Fruit fly (Drosophila melanogaster) whole organism, embryonic: ENCODE data around the gene CG14341.

Source experiments
- Atf-2 ChIP-seq: fragments of 200-800 bp; sonication (Bioruptor generic); optimal IDR thresholded peaks from 2 replicates; lab custom pipeline; 2016; ENCODE audit warnings: missing biosample characterization, missing genetic modification characterization
- Awh ChIP-seq: fragments of 200-800 bp; sonication (Bioruptor generic); IDR thresholded peaks from 2 replicates; pipeline ENCODE4, ENCODE4 v1.3.6; 2022; ENCODE audit warnings: missing biosample characterization, missing genetic modification characterization
- B-H2 ChIP-seq: fragments of 200-800 bp; sonication (Bioruptor generic); optimal IDR thresholded peaks from 2 replicates; lab custom pipeline; 2018; ENCODE audit warnings: missing biosample characterization, mild to moderate bottlenecking, missing genetic modification characterization
- BEAF-32 ChIP-seq: fragments of 200-800 bp; sonication (Bioruptor generic); optimal IDR thresholded peaks from 3 replicates; lab custom pipeline; 2017; ENCODE audit warnings: missing biosample characterization, missing genetic modification characterization, mild to moderate bottlenecking, moderate library complexity, missing genetic modification reagents
- Bdp1 ChIP-seq: fragments of 200-800 bp; sonication (Bioruptor generic); optimal IDR thresholded peaks from 3 replicates; lab custom pipeline; 2016; ENCODE audit warnings: missing biosample characterization, missing genetic modification characterization
- Bgb ChIP-seq: fragments of 200-800 bp; sonication (Bioruptor generic); IDR thresholded peaks from 2 replicates; pipeline ENCODE4 v1.3.6; 2022; ENCODE audit warnings: missing biosample characterization, missing genetic modification characterization; ENCODE audit not compliant: partially characterized antibody
- CG11560 ChIP-seq: fragments of 200-800 bp; sonication (Bioruptor generic); IDR thresholded peaks from 3 replicates; pipeline ENCODE4 v1.3.6; 2022; ENCODE audit warnings: missing biosample characterization, missing genetic modification characterization
- CG12155 ChIP-seq: fragments of 200-800 bp; sonication (Bioruptor generic); optimal IDR thresholded peaks from 3 replicates; lab custom pipeline; 2016; ENCODE audit warnings: missing biosample characterization, missing genetic modification characterization
- CG12219 ChIP-seq: fragments of 200-800 bp; sonication (Bioruptor generic); optimal IDR thresholded peaks from 3 replicates; lab custom pipeline; 2018; ENCODE audit warnings: missing biosample characterization, mild to moderate bottlenecking, missing genetic modification characterization
- CG13123 ChIP-seq: fragments of 200-800 bp; sonication (Bioruptor generic); optimal IDR thresholded peaks from 2 replicates; lab custom pipeline; 2016; ENCODE audit warnings: missing biosample characterization, missing genetic modification characterization
- CG13287 ChIP-seq: fragments of 200-800 bp; sonication (Bioruptor generic); IDR thresholded peaks from 2 replicates; pipeline ENCODE4 v1.3.6; 2022; ENCODE audit warnings: missing biosample characterization, missing genetic modification characterization; ENCODE audit not compliant: partially characterized antibody
- CG13624 ChIP-seq: fragments of 200-800 bp; sonication (Bioruptor generic); optimal IDR thresholded peaks from 2 replicates; lab custom pipeline; 2016; ENCODE audit warnings: missing biosample characterization, missing genetic modification characterization
- CG13894 ChIP-seq: fragments of 200-800 bp; sonication (Bioruptor generic); optimal IDR thresholded peaks from 3 replicates; lab custom pipeline; 2018; ENCODE audit warnings: missing biosample characterization, mild to moderate bottlenecking, missing genetic modification characterization, moderate library complexity
- CG15269 ChIP-seq: fragments of 200-800 bp; sonication (Bioruptor generic); optimal IDR thresholded peaks from 2 replicates; lab custom pipeline; 2018; ENCODE audit warnings: missing biosample characterization, mild to moderate bottlenecking, missing genetic modification characterization, moderate library complexity
- CG1832 ChIP-seq: fragments of 200-800 bp; sonication (Bioruptor generic); optimal IDR thresholded peaks from 2 replicates; lab custom pipeline; 2017; ENCODE audit warnings: missing biosample characterization, mild to moderate bottlenecking, missing genetic modification characterization, inconsistent platforms
- CG18619 ChIP-seq: fragments of 200-800 bp; sonication (Bioruptor generic); optimal IDR thresholded peaks from 3 replicates; lab custom pipeline; 2017; ENCODE audit warnings: missing biosample characterization, mild to moderate bottlenecking, missing genetic modification characterization
- CG3065 ChIP-seq: fragments of 200-800 bp; sonication (Bioruptor generic); optimal IDR thresholded peaks from 2 replicates; lab custom pipeline; 2016; ENCODE audit warnings: missing biosample characterization, missing genetic modification characterization
- CG6254 ChIP-seq: fragments of 200-800 bp; sonication (Bioruptor generic); optimal IDR thresholded peaks from 3 replicates; lab custom pipeline; 2017; ENCODE audit warnings: mild to moderate bottlenecking, missing biosample characterization, missing genetic modification reagents, missing genetic modification characterization
- CG6791 ChIP-seq: fragments of 200-800 bp; sonication (Bioruptor generic); IDR thresholded peaks from 3 replicates; pipeline ENCODE4 v1.3.6; 2022; ENCODE audit warnings: missing biosample characterization, missing genetic modification characterization; ENCODE audit not compliant: partially characterized antibody
- CG8281 ChIP-seq: fragments of 200-800 bp; sonication (Bioruptor generic); optimal IDR thresholded peaks from 2 replicates; lab custom pipeline; 2018; ENCODE audit warnings: missing biosample characterization, mild to moderate bottlenecking, missing genetic modification characterization, moderate library complexity
- CG9797 ChIP-seq: fragments of 200-800 bp; sonication (Bioruptor generic); optimal IDR thresholded peaks from 3 replicates; lab custom pipeline; 2018; ENCODE audit warnings: missing biosample characterization, mild to moderate bottlenecking, missing genetic modification characterization
- CHES-1-like ChIP-seq: fragments of 200-800 bp; sonication (Bioruptor generic); optimal IDR thresholded peaks from 2 replicates; lab custom pipeline; 2016; ENCODE audit warnings: missing biosample characterization, missing genetic modification characterization
- Dll ChIP-seq: fragments of 200-800 bp; sonication (Bioruptor generic); IDR thresholded peaks from 4 replicates; pipeline ENCODE4 v1.3.6; 2022; ENCODE audit warnings: missing biosample characterization, missing genetic modification characterization; ENCODE audit not compliant: partially characterized antibody
- Fer3 ChIP-seq: fragments of 200-800 bp; sonication (Bioruptor generic); optimal IDR thresholded peaks from 2 replicates; lab custom pipeline; 2018; ENCODE audit warnings: missing biosample characterization, mild to moderate bottlenecking, missing genetic modification characterization, moderate library complexity
- Hr78 ChIP-seq, 2 experiments: fragments of 200-800 bp in 1 of 2; fragments of >200 bp in 1 of 2; sonication (Bioruptor generic) in 1 of 2; optimal IDR thresholded peaks; 2 replicates each; lab custom pipeline; 2017 to 2019; ENCODE audit warnings: missing biosample characterization in 2 of 2, missing genetic modification characterization in 2 of 2, mild to moderate bottlenecking in 1 of 2, moderate library complexity in 1 of 2
- MBD-R2 ChIP-seq: fragments of 200-800 bp; sonication (Bioruptor generic); IDR thresholded peaks from 2 replicates; pipeline ENCODE4 v1.3.6; 2022; ENCODE audit warnings: missing biosample characterization, missing genetic modification characterization
- Mes4 ChIP-seq: fragments of 200-800 bp; sonication (Bioruptor generic); optimal IDR thresholded peaks from 2 replicates; lab custom pipeline; 2016; ENCODE audit warnings: missing biosample characterization, missing genetic modification characterization
- Pdp1 ChIP-seq, 2 experiments: fragments of 200-800 bp; sonication (Bioruptor generic); optimal IDR thresholded peaks; 3 replicates each; lab custom pipeline; 2016; ENCODE audit warnings: missing biosample characterization in 2 of 2, missing genetic modification characterization in 2 of 2, mild to moderate bottlenecking in 1 of 2, moderate library complexity in 1 of 2
- Sry-δ ChIP-seq: fragments of 200-800 bp; sonication (Bioruptor generic); optimal IDR thresholded peaks from 2 replicates; lab custom pipeline; 2016; ENCODE audit warnings: missing biosample characterization, missing genetic modification characterization
- Trl ChIP-seq, 3 experiments: fragments of >200 bp in 2 of 3; fragments of 200-800 bp in 1 of 3; sonication (Bioruptor generic) in 1 of 3; optimal IDR thresholded peaks; 2 replicates in 1 of 3; 3 replicates in 2 of 3; lab custom pipeline; 2016 to 2017; ENCODE audit warnings: missing biosample characterization in 1 of 3, missing genetic modification characterization in 1 of 3
- Xrp1 ChIP-seq: fragments of 200-800 bp; sonication (Bioruptor generic); IDR thresholded peaks from 2 replicates; pipeline ENCODE4 v1.3.6; 2022; ENCODE audit warnings: missing biosample characterization, missing genetic modification characterization
- ac ChIP-seq: fragments of 200-800 bp; sonication (Bioruptor generic); optimal IDR thresholded peaks from 3 replicates; lab custom pipeline; 2017; ENCODE audit warnings: missing biosample characterization, mild to moderate bottlenecking, missing genetic modification characterization
- bab2 ChIP-seq: fragments of 200-800 bp; sonication (Bioruptor generic); optimal IDR thresholded peaks from 2 replicates; lab custom pipeline; 2016; ENCODE audit warnings: missing biosample characterization, missing genetic modification characterization
- bcd ChIP-seq: fragments of 200-800 bp; sonication (Bioruptor generic); optimal IDR thresholded peaks from 2 replicates; lab custom pipeline; 2017; ENCODE audit warnings: missing biosample characterization, mild to moderate bottlenecking, missing genetic modification characterization
- bowl ChIP-seq: fragments of 200-800 bp; sonication (Bioruptor generic); IDR thresholded peaks from 2 replicates; pipeline ENCODE4 v1.3.6; 2022; ENCODE audit warnings: missing biosample characterization, missing genetic modification characterization
- bsh ChIP-seq, 2 experiments: fragments of 200-800 bp; sonication (Bioruptor generic); optimal IDR thresholded peaks; 2 replicates each; lab custom pipeline; 2017 to 2018; ENCODE audit warnings: mild to moderate bottlenecking in 2 of 2, missing biosample characterization in 2 of 2, missing genetic modification characterization in 2 of 2, moderate library complexity in 1 of 2
- chinmo ChIP-seq: fragments of 200-800 bp; sonication (Bioruptor generic); IDR thresholded peaks from 4 replicates; pipeline ENCODE4 v1.3.6; 2022; ENCODE audit warnings: missing biosample characterization, missing genetic modification characterization; ENCODE audit not compliant: partially characterized antibody
- crc ChIP-seq: fragments of 200-800 bp; sonication (Bioruptor generic); optimal IDR thresholded peaks from 2 replicates; lab custom pipeline; 2016; ENCODE audit warnings: missing biosample characterization, missing genetic modification characterization
- ems ChIP-seq: fragments of 200-800 bp; sonication (Bioruptor generic); optimal IDR thresholded peaks from 3 replicates; lab custom pipeline; 2016; ENCODE audit warnings: missing biosample characterization, missing genetic modification characterization
- grau ChIP-seq: fragments of 200-800 bp; optimal IDR thresholded peaks from 3 replicates; lab custom pipeline; 2019; ENCODE audit warnings: missing biosample characterization, mild to moderate bottlenecking, missing genetic modification characterization, moderate library complexity
- jigr1 ChIP-seq: fragments of 200-800 bp; sonication (Bioruptor generic); IDR thresholded peaks from 3 replicates; pipeline ENCODE4 v1.3.6; 2022; ENCODE audit warnings: missing biosample characterization, missing genetic modification characterization
- lab ChIP-seq: fragments of 200-800 bp; sonication (Bioruptor generic); optimal IDR thresholded peaks from 3 replicates; lab custom pipeline; 2017; ENCODE audit warnings: missing biosample characterization, missing genetic modification characterization, mild to moderate bottlenecking, moderate library complexity, missing genetic modification reagents
- nerfin-1 ChIP-seq: fragments of 200-800 bp; sonication (Bioruptor generic); optimal IDR thresholded peaks from 3 replicates; lab custom pipeline; 2019; ENCODE audit warnings: missing biosample characterization, mild to moderate bottlenecking, missing genetic modification characterization, moderate library complexity
- org-1 ChIP-seq: fragments of 200-800 bp; sonication (Bioruptor generic); optimal IDR thresholded peaks from 2 replicates; lab custom pipeline; 2017; ENCODE audit warnings: missing biosample characterization, missing genetic modification characterization
- psq ChIP-seq: fragments of 200-800 bp; sonication (Bioruptor generic); optimal IDR thresholded peaks from 2 replicates; lab custom pipeline; 2017; ENCODE audit warnings: missing biosample characterization, missing genetic modification characterization
- sens ChIP-seq: fragments of 200-800 bp; sonication (Bioruptor generic); peaks from one replicate; lab custom pipeline; 2016; ENCODE audit warnings: missing biosample characterization, missing genetic modification characterization
- sob ChIP-seq: fragments of 200-800 bp; sonication (Bioruptor generic); IDR thresholded peaks from 2 replicates; pipeline ENCODE4 v1.3.6; 2022; ENCODE audit warnings: missing biosample characterization, missing genetic modification characterization
- tgo ChIP-seq: fragments of 200-800 bp; sonication (Bioruptor generic); IDR thresholded peaks from 3 replicates; pipeline ENCODE4 v1.3.6; 2022; ENCODE audit warnings: missing biosample characterization, missing genetic modification characterization
- toy ChIP-seq: fragments of 200-800 bp; sonication (Bioruptor generic); IDR thresholded peaks from 2 replicates; pipeline ENCODE4 v1.3.6; 2022; ENCODE audit warnings: missing biosample characterization, missing genetic modification characterization
- trh ChIP-seq: fragments of 200-800 bp; sonication (Bioruptor generic); optimal IDR thresholded peaks from 2 replicates; lab custom pipeline; 2016; ENCODE audit warnings: missing biosample characterization, missing genetic modification characterization

The CG14341 gene

DNA sequence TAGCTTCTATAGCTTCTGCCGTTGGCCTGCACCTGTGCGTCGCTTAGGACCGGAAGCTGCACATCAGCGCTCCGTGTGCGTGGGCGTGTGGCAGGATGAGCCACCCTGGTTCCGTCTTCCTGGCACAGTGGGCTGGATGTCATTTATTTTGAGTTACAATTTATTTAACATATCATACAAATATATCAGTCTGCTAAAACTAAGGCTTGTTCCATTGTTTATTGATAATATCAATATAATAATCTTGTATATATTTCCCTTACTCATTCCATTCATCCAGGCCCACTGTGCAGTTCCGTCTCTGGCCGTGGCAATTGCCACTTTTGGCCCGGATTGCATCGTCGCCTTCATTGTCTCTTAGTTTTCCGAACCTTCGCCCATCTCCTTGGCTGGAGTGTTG, 48.2 kb downstream of the CG14341 start (continued):
- no peak for TF ChIP-seq BEAF-32 (GFP tag; lab: Kevin White, UChicago)
- peak; percentile 40 for TF ChIP-seq bcd (GFP tag; lab: Kevin White, UChicago)
- TF ChIP-seq bowl: no peak
- no peak for TF ChIP-seq psq (GFP tag; lab: Kevin White, UChicago)
- no peak for TF ChIP-seq chinmo
- TF ChIP-seq Bdp1 (GFP tag; lab: Kevin White, UChicago): no peak
- no peak for TF ChIP-seq Dll
- TF ChIP-seq CG11560 (tag; lab: Robert Waterston, UW): no peak
- no peak for TF ChIP-seq Sry-δ (GFP tag; lab: Kevin White, UChicago)
- peak; percentile 41 for TF ChIP-seq grau (tag; lab: Kevin White, UChicago)
- TF ChIP-seq CG3065 (GFP tag; lab: Kevin White, UChicago): no peak
- TF ChIP-seq Hr78 (GFP tag; optimal IDR thresholded peaks at IDR 0.05; lab: Kevin White, UChicago): no peak
- peak; percentile 33; the same call in 1 of the 2 replicates for TF ChIP-seq Awh (GFP tag; lab: Robert Waterston, UW)
- TF ChIP-seq bab2 (GFP tag; lab: Kevin White, UChicago): peak; percentile 19
- TF ChIP-seq sob (GFP tag; lab: Robert Waterston, UW): peak; percentile 44; the same call in 1 of the 2 replicates
- peak; percentile 73 for TF ChIP-seq lab (GFP tag; lab: Kevin White, UChicago)
- no peak for TF ChIP-seq ac (GFP tag; lab: Kevin White, UChicago)
- peak in 1 of 2 experiments; percentile 63 for TF ChIP-seq bsh (GFP tag; optimal IDR thresholded peaks at IDR 0.05; lab: Kevin White, UChicago)
- TF ChIP-seq Trl (optimal IDR thresholded peaks at IDR 0.05; lab: Kevin White, UChicago): no peak
- TF ChIP-seq Trl (GFP tag; optimal IDR thresholded peaks at IDR 0.05; lab: Kevin White, UChicago): no peak
- no peak; the same call in 1 of the 2 replicates for TF ChIP-seq MBD-R2
- TF ChIP-seq nerfin-1 (tag; lab: Kevin White, UChicago): no peak
- no peak for TF ChIP-seq Pdp1 (GFP tag; optimal IDR thresholded peaks at IDR 0.05; lab: Kevin White, UChicago)
- no peak for TF ChIP-seq B-H2
- no peak for TF ChIP-seq crc (GFP tag; lab: Kevin White, UChicago)
- TF ChIP-seq CHES-1-like (GFP tag; lab: Kevin White, UChicago): no peak
- peak; percentile 18 for TF ChIP-seq org-1 (GFP tag; lab: Kevin White, UChicago)
- no peak for TF ChIP-seq CG9797 (GFP tag; lab: Kevin White, UChicago)
- TF ChIP-seq sens: peak; percentile 82
- peak; percentile 78 for TF ChIP-seq Xrp1 (GFP tag; lab: Robert Waterston, UW)
- TF ChIP-seq CG6791: no peak
- TF ChIP-seq toy (GFP tag; lab: Robert Waterston, UW): no peak
- no peak for TF ChIP-seq CG13894 (tag; lab: Kevin White, UChicago)
- TF ChIP-seq CG13624 (GFP tag; lab: Kevin White, UChicago): no peak
- peak; percentile 22 for TF ChIP-seq CG6254 (GFP tag; lab: Kevin White, UChicago)
- TF ChIP-seq Mes4 (GFP tag; lab: Kevin White, UChicago): no peak
- TF ChIP-seq jigr1 (GFP tag; lab: Robert Waterston, UW): no peak
- no peak for TF ChIP-seq CG13123 (GFP tag; lab: Kevin White, UChicago)
- TF ChIP-seq CG12219 (GFP tag; lab: Kevin White, UChicago): peak; percentile 16
- TF ChIP-seq CG8281 (tag; lab: Kevin White, UChicago): no peak
- no peak for TF ChIP-seq Bgb (GFP tag; lab: Robert Waterston, UW)
- TF ChIP-seq CG1832 (GFP tag; lab: Kevin White, UChicago): no peak
- peak; percentile 4 for TF ChIP-seq trh
- TF ChIP-seq Fer3 (tag; lab: Kevin White, UChicago): peak; percentile 36
- peak; percentile 36; the same call in 1 of the 3 replicates for TF ChIP-seq tgo
- peak; percentile 50 for TF ChIP-seq CG15269 (tag; lab: Kevin White, UChicago)
- peak; percentile 3 for TF ChIP-seq CG12155 (GFP tag; lab: Kevin White, UChicago)
- no peak for TF ChIP-seq ems (GFP tag; lab: Kevin White, UChicago)
- no peak for TF ChIP-seq CG18619 (GFP tag; lab: Kevin White, UChicago)
- TF ChIP-seq CG13287 (GFP tag; lab: Robert Waterston, UW): no peak
- no peak for TF ChIP-seq Atf-2 (GFP tag; lab: Kevin White, UChicago)
